Worm (Caenorhabditis elegans) whole organism, young adult: ENCODE data around the gene R04D3.3.

Experiments used
- B0019.2 ChIP-seq: fragments of 200-800 bp; sonication (Bioruptor generic); conservative IDR thresholded peaks from 2 replicates; pipeline ENCODE4 v1.3.6; 2022; ENCODE audit warnings: missing genetic modification reagents, missing genetic modification characterization, missing compliant biosample characterization
- B0035.1 ChIP-seq: sonication (generic microtip); optimal IDR thresholded peaks from 2 replicates; lab custom pipeline; 2016; ENCODE audit warnings: missing genetic modification characterization, mild to moderate bottlenecking, missing compliant biosample characterization, missing genotype, missing genetic modification reagents
- F10E7.11 ChIP-seq: sonication (generic microtip); optimal IDR thresholded peaks from 2 replicates; lab custom pipeline; 2017; ENCODE audit warnings: mild to moderate bottlenecking, missing genetic modification characterization, moderate library complexity, missing compliant biosample characterization
- F23B12.7 ChIP-seq: sonication (generic microtip); optimal IDR thresholded peaks from 2 replicates; lab custom pipeline; 2017; ENCODE audit warnings: missing genetic modification characterization, mild to moderate bottlenecking, missing compliant biosample characterization, antibody characterized with exemption, moderate library complexity; ENCODE audit not compliant: insufficient read depth
- F33H1.4 ChIP-seq: fragments of 200-800 bp; sonication (Bioruptor generic); IDR thresholded peaks from 2 replicates; pipeline ENCODE4 v1.3.6; 2022; ENCODE audit warnings: missing genetic modification reagents, missing genetic modification characterization, missing compliant biosample characterization
- F39B2.1 ChIP-seq: fragments of 200-800 bp; sonication (Bioruptor generic); IDR thresholded peaks from 2 replicates; pipeline ENCODE4 v1.3.6; 2022; ENCODE audit warnings: missing genetic modification reagents, missing genetic modification characterization, missing compliant biosample characterization
- F55B11.4 ChIP-seq: sonication (generic microtip); optimal IDR thresholded peaks from 2 replicates; lab custom pipeline; 2016; ENCODE audit warnings: missing compliant biosample characterization, missing genetic modification characterization, borderline replicate concordance; ENCODE audit not compliant: insufficient read depth
- T26A5.8 ChIP-seq: sonication (generic microtip); optimal IDR thresholded peaks from 2 replicates; lab custom pipeline; 2016; ENCODE audit warnings: missing genetic modification characterization, missing compliant biosample characterization
- Y53F4B.3 ChIP-seq: fragments of 200-800 bp; sonication (Bioruptor generic); IDR thresholded peaks from 2 replicates; pipeline ENCODE4 v1.3.6; 2022; ENCODE audit warnings: missing genetic modification reagents, missing genetic modification characterization, missing compliant biosample characterization
- Y56A3A.18 ChIP-seq: fragments of 200-800 bp; sonication (Bioruptor generic); IDR thresholded peaks from 2 replicates; pipeline ENCODE4 v1.3.6; 2022; ENCODE audit warnings: missing genetic modification reagents, missing genetic modification characterization, missing compliant biosample characterization
- Y79H2A.3 ChIP-seq: fragments of 200-800 bp; sonication (Bioruptor generic); conservative IDR thresholded peaks from 2 replicates; pipeline ENCODE4 v1.3.6; 2022; ENCODE audit warnings: missing genetic modification reagents, missing genetic modification characterization, missing compliant biosample characterization
- ZK185.1 ChIP-seq: sonication (generic microtip); optimal IDR thresholded peaks from 2 replicates; lab custom pipeline; 2016; ENCODE audit warnings: mild to moderate bottlenecking, missing genetic modification characterization, missing compliant biosample characterization; ENCODE audit not compliant: poor library complexity, severe bottlenecking
- ama-1 ChIP-seq, 3 experiments: fragments of 150-350 bp in 1 of 3; sonication (generic microtip) in 2 of 3; optimal IDR thresholded peaks; 2 replicates each; lab custom pipeline; 2014 to 2018; ENCODE audit warnings: missing biosample characterization in 2 of 3, missing genetic modification characterization in 2 of 3, missing genetic modification reagents in 2 of 3
- attf-6 ChIP-seq: fragments of 200-800 bp; sonication (Bioruptor generic); IDR thresholded peaks from 2 replicates; pipeline ENCODE4 v1.3.6; 2022; ENCODE audit warnings: missing genetic modification reagents, missing genetic modification characterization, missing compliant biosample characterization
- bed-2 ChIP-seq: fragments of 200-800 bp; sonication (Bioruptor generic); IDR thresholded peaks from 2 replicates; pipeline ENCODE4 v1.3.6; 2022; ENCODE audit warnings: missing genetic modification reagents, missing genetic modification characterization, missing compliant biosample characterization
- cebp-1 ChIP-seq, 2 experiments: fragments of 200-800 bp in 1 of 2; sonication (Bioruptor generic) in 1 of 2; sonication (generic microtip) in 1 of 2; IDR thresholded peaks in 1 of 2; optimal IDR thresholded peaks in 1 of 2; 2 replicates each; pipeline versions ENCODE4 v1.3.6 to Lab custom; 2017 to 2022; ENCODE audit warnings: missing compliant biosample characterization in 2 of 2, missing genetic modification characterization in 2 of 2, mild to moderate bottlenecking in 1 of 2, missing genetic modification reagents in 1 of 2, moderate library complexity in 1 of 2
- ceh-100 ChIP-seq: fragments of 200-800 bp; sonication (Bioruptor generic); IDR thresholded peaks from 2 replicates; pipeline ENCODE4 v1.3.6; 2022; ENCODE audit warnings: missing genetic modification reagents, missing genetic modification characterization, missing compliant biosample characterization
- ceh-40 ChIP-seq: fragments of 200-800 bp; sonication (Bioruptor generic); IDR thresholded peaks from 2 replicates; pipeline ENCODE4 v1.3.6; 2022; ENCODE audit warnings: missing genetic modification characterization, missing compliant biosample characterization
- ceh-79 ChIP-seq: sonication (generic microtip); optimal IDR thresholded peaks from 2 replicates; lab custom pipeline; 2017; ENCODE audit warnings: mild to moderate bottlenecking, missing genetic modification characterization, missing compliant biosample characterization
- ceh-91 ChIP-seq: fragments of 200-800 bp; sonication (Bioruptor generic); IDR thresholded peaks from 2 replicates; pipeline ENCODE4 v1.3.6; 2022; ENCODE audit warnings: missing genetic modification reagents, missing genetic modification characterization, missing compliant biosample characterization
- chd-7 ChIP-seq: sonication (generic microtip); optimal IDR thresholded peaks from 2 replicates; lab custom pipeline; 2016; ENCODE audit warnings: mild to moderate bottlenecking, missing genetic modification characterization, moderate library complexity, missing compliant biosample characterization
- die-1 ChIP-seq: sonication (generic microtip); optimal IDR thresholded peaks from 2 replicates; lab custom pipeline; 2016; ENCODE audit warnings: missing genotype, mild to moderate bottlenecking, missing genetic modification characterization, missing compliant biosample characterization
- dpl-1 ChIP-seq: fragments of 150-350 bp; optimal IDR thresholded peaks from 2 replicates; lab custom pipeline; 2014; ENCODE audit warnings: missing biosample characterization, missing genetic modification reagents, missing genetic modification characterization
- egl-18 ChIP-seq: fragments of 200-800 bp; sonication (Bioruptor generic); IDR thresholded peaks from 2 replicates; pipeline ENCODE4 v1.3.6; 2022; ENCODE audit warnings: missing genetic modification reagents, missing genetic modification characterization, missing compliant biosample characterization
- egrh-3 ChIP-seq: fragments of 200-800 bp; sonication (Bioruptor generic); IDR thresholded peaks from 2 replicates; pipeline ENCODE4 v1.3.6; 2022; ENCODE audit warnings: missing genetic modification reagents, missing genetic modification characterization, missing compliant biosample characterization
- fkh-3 ChIP-seq: sonication (generic microtip); optimal IDR thresholded peaks from 2 replicates; lab custom pipeline; 2016; ENCODE audit warnings: mild to moderate bottlenecking, missing genetic modification characterization, missing compliant biosample characterization
- hsf-1 ChIP-seq: fragments of 200-800 bp; sonication (Bioruptor generic); IDR thresholded peaks from 2 replicates; pipeline ENCODE4 v1.3.6; 2022; ENCODE audit warnings: missing genetic modification reagents, missing genetic modification characterization, missing compliant biosample characterization
- lir-1 ChIP-seq: fragments of 200-800 bp; sonication (Bioruptor generic); conservative IDR thresholded peaks from 2 replicates; pipeline ENCODE4 v1.3.6; 2022; ENCODE audit warnings: missing genetic modification reagents, missing genetic modification characterization, missing compliant biosample characterization
- madf-10 ChIP-seq: sonication (generic microtip); optimal IDR thresholded peaks from 2 replicates; lab custom pipeline; 2016; ENCODE audit warnings: mild to moderate bottlenecking, missing genetic modification characterization, missing compliant biosample characterization
- madf-3 ChIP-seq: fragments of 200-800 bp; sonication (Bioruptor generic); IDR thresholded peaks from 2 replicates; pipeline ENCODE4 v1.3.6; 2022; ENCODE audit warnings: missing genetic modification reagents, missing genetic modification characterization, missing compliant biosample characterization
- mel-28 ChIP-seq: sonication (generic microtip); optimal IDR thresholded peaks from 2 replicates; lab custom pipeline; 2016; ENCODE audit warnings: borderline replicate concordance, mild to moderate bottlenecking, missing genetic modification characterization, missing compliant biosample characterization
- nfya-1 ChIP-seq: sonication (generic microtip); optimal IDR thresholded peaks from 2 replicates; lab custom pipeline; 2017; ENCODE audit warnings: antibody characterized with exemption, missing compliant biosample characterization, missing genetic modification characterization, borderline replicate concordance; ENCODE audit not compliant: insufficient read depth
- nfya-2 ChIP-seq: fragments of 200-800 bp; sonication (Bioruptor generic); IDR thresholded peaks from 2 replicates; pipeline ENCODE4 v1.3.6; 2022; ENCODE audit warnings: missing genetic modification reagents, missing genetic modification characterization, missing compliant biosample characterization
- nhr-179 ChIP-seq: sonication (generic microtip); optimal IDR thresholded peaks from 2 replicates; lab custom pipeline; 2016; ENCODE audit warnings: mild to moderate bottlenecking, missing genetic modification characterization, missing compliant biosample characterization
- nhr-27 ChIP-seq: fragments of 200-800 bp; sonication (Bioruptor generic); optimal IDR thresholded peaks from 2 replicates; lab custom pipeline; 2018; ENCODE audit warnings: mild to moderate bottlenecking, missing genetic modification characterization, moderate library complexity, missing compliant biosample characterization
- nhr-90 ChIP-seq: sonication (generic microtip); optimal IDR thresholded peaks from 2 replicates; lab custom pipeline; 2016; ENCODE audit warnings: missing genotype, mild to moderate bottlenecking, missing genetic modification characterization, missing compliant biosample characterization
- rcor-1 ChIP-seq: fragments of 200-800 bp; sonication (Bioruptor generic); IDR thresholded peaks from 2 replicates; pipeline ENCODE4 v1.3.6; 2022; ENCODE audit warnings: missing genetic modification reagents, missing genetic modification characterization, missing compliant biosample characterization
- repo-1 ChIP-seq: sonication (generic microtip); optimal IDR thresholded peaks from 2 replicates; lab custom pipeline; 2017; ENCODE audit warnings: mild to moderate bottlenecking, missing genetic modification characterization, missing compliant biosample characterization
- sea-2 ChIP-seq: fragments of 200-800 bp; sonication (Bioruptor generic); IDR thresholded peaks from 2 replicates; pipeline ENCODE4 v1.3.6; 2022; ENCODE audit warnings: missing genetic modification characterization, missing compliant biosample characterization
- snpc-3.4 ChIP-seq: sonication (generic microtip); optimal IDR thresholded peaks from 2 replicates; lab custom pipeline; 2017; ENCODE audit warnings: missing genetic modification characterization, mild to moderate bottlenecking, missing compliant biosample characterization, antibody characterized with exemption, moderate library complexity, missing genotype, missing genetic modification reagents
- somi-1 ChIP-seq: fragments of 200-800 bp; sonication (Bioruptor generic); optimal IDR thresholded peaks from 2 replicates; lab custom pipeline; 2018; ENCODE audit warnings: mild to moderate bottlenecking, missing genetic modification characterization, missing compliant biosample characterization
- sptf-2 ChIP-seq: fragments of 200-800 bp; sonication (Bioruptor generic); optimal IDR thresholded peaks from 2 replicates; lab custom pipeline; 2018; ENCODE audit warnings: mild to moderate bottlenecking, missing genetic modification characterization, missing compliant biosample characterization
- tlf-1 ChIP-seq: fragments of 200-800 bp; sonication (Bioruptor generic); optimal IDR thresholded peaks from 2 replicates; lab custom pipeline; 2018; ENCODE audit warnings: mild to moderate bottlenecking, missing genetic modification characterization, missing compliant biosample characterization
- zim-3 ChIP-seq: sonication (generic microtip); optimal IDR thresholded peaks from 2 replicates; lab custom pipeline; 2017; ENCODE audit warnings: mild to moderate bottlenecking, missing genetic modification characterization, moderate library complexity, missing compliant biosample characterization
- ztf-18 ChIP-seq: sonication (generic microtip); optimal IDR thresholded peaks from 2 replicates; lab custom pipeline; 2016; ENCODE audit warnings: missing genotype, mild to moderate bottlenecking, missing genetic modification characterization, missing compliant biosample characterization
- ztf-25 ChIP-seq: fragments of 200-800 bp; sonication (Bioruptor generic); IDR thresholded peaks from 2 replicates; pipeline ENCODE4 v1.3.6; 2022; ENCODE audit warnings: missing genetic modification reagents, missing genetic modification characterization, missing compliant biosample characterization

R04D3.3 gene

ce11 chrX:13306869-13307446, 16.5 kb upstream of the R04D3.3 start (continued):
- TF ChIP-seq somi-1 (GFP tag; lab: Kevin White, UChicago) (peak; percentile 83), sptf-2 (GFP tag; lab: Kevin White, UChicago) (peak; percentile 90), bed-2 (peak; percentile 57; the same call in 1 of the 2 replicates), zim-3 (tag; lab: Kevin White, UChicago) (peak; percentile 91), egl-18 (GFP tag; lab: Robert Waterston, UW) (peak; percentile 79; the same call in 1 of the 2 replicates), die-1 (tag; lab: Kevin White, UChicago) (peak; percentile 95), madf-10 (tag; lab: Kevin White, UChicago) (peak; percentile 89), ceh-79 (tag; lab: Kevin White, UChicago) (peak; percentile 95), Y56A3A.18 (GFP tag; lab: Robert Waterston, UW) (peak; percentile 95), attf-6 (GFP tag; lab: Robert Waterston, UW) (peak; percentile 65), F23B12.7 (tag; lab: Kevin White, UChicago) (peak; percentile 91), nfya-2 (GFP tag; lab: Robert Waterston, UW) (no peak), ztf-18 (peak; percentile 77), nfya-1 (tag; lab: Kevin White, UChicago) (no peak), Y53F4B.3 (GFP tag; lab: Robert Waterston, UW) (peak; percentile 65), ceh-40 (GFP tag; lab: Robert Waterston, UW) (peak; percentile 92), B0019.2 (peak; percentile 52; the same call in 1 of the 2 replicates), ama-1 (optimal IDR thresholded peaks at IDR 0.05; lab: Kevin White, UChicago) (no peak), ama-1 (GFP tag; optimal IDR thresholded peaks at IDR 0.05; lab: Kevin White, UChicago) (peak in 1 of 2 experiments; percentile 91), F55B11.4 (peak; percentile 10), tlf-1 (GFP tag; lab: Kevin White, UChicago) (peak; percentile 62), repo-1 (tag; lab: Kevin White, UChicago) (no peak), F33H1.4 (GFP tag; lab: Robert Waterston, UW) (no peak), nhr-90 (peak; percentile 92), ZK185.1 (tag; lab: Kevin White, UChicago) (peak; percentile 94), dpl-1 (GFP tag; lab: Kevin White, UChicago) (peak; percentile 12), madf-3 (GFP tag; lab: Robert Waterston, UW) (no peak; the same call in 1 of the 2 replicates), nhr-179 (tag; lab: Kevin White, UChicago) (peak; percentile 55), T26A5.8 (tag; lab: Kevin White, UChicago) (peak; percentile 73), F39B2.1 (GFP tag; lab: Robert Waterston, UW) (no peak), sea-2 (GFP tag; lab: Robert Waterston, UW) (no peak), mel-28 (tag; lab: Kevin White, UChicago) (peak; percentile 42), hsf-1 (no peak), snpc-3.4 (tag; lab: Kevin White, UChicago) (peak; percentile 93), ztf-25 (GFP tag; lab: Robert Waterston, UW) (peak; percentile 98), egrh-3 (peak; percentile 31; the same call in 1 of the 2 replicates), fkh-3 (tag; lab: Kevin White, UChicago) (peak; percentile 95), Y79H2A.3 (0 out of 2 replicates have a peak, but pooled peaks have one; percentile 34), nhr-27 (tag; lab: Kevin White, UChicago) (peak; percentile 86), cebp-1 (GFP tag; IDR thresholded peaks at IDR 0.05; lab: Robert Waterston, UW) (peak; percentile 65; the same call in 1 of the 2 replicates), cebp-1 (tag; optimal IDR thresholded peaks at IDR 0.05; lab: Kevin White, UChicago) (no peak), F10E7.11 (tag; lab: Kevin White, UChicago) (peak; percentile 91), lir-1 (GFP tag; lab: Robert Waterston, UW) (no peak), ceh-100 (GFP tag; lab: Robert Waterston, UW) (peak; percentile 56), B0035.1 (tag; lab: Kevin White, UChicago) (peak; percentile 89), chd-7 (tag; lab: Kevin White, UChicago) (peak; percentile 91), rcor-1 (GFP tag; lab: Robert Waterston, UW) (peak; percentile 93; the same call in 1 of the 2 replicates), ceh-91 (GFP tag; lab: Robert Waterston, UW) (no peak)
